Worm (Caenorhabditis elegans) whole organism, L4 larva: ENCODE measurements around the gene srw-115.

Source experiments
- ces-1 ChIP-seq: fragments of 150-350 bp; sonication (generic microtip); optimal IDR thresholded peaks from 4 replicates; lab custom pipeline; 2014; ENCODE audit warnings: missing biosample characterization, missing genetic modification reagents, missing genetic modification characterization
- dpl-1 ChIP-seq: fragments of 150-350 bp; optimal IDR thresholded peaks from 2 replicates; lab custom pipeline; 2014; ENCODE audit warnings: missing biosample characterization, missing genetic modification reagents, missing genetic modification characterization
- lin-13 ChIP-seq: fragments of 150-350 bp; optimal IDR thresholded peaks from 2 replicates; lab custom pipeline; 2014; ENCODE audit warnings: missing biosample characterization, missing genetic modification reagents, missing genetic modification characterization
- ztf-11 ChIP-seq: fragments of 150-350 bp; optimal IDR thresholded peaks from 2 replicates; lab custom pipeline; 2014; ENCODE audit warnings: missing biosample characterization, missing genetic modification characterization

DNA sequence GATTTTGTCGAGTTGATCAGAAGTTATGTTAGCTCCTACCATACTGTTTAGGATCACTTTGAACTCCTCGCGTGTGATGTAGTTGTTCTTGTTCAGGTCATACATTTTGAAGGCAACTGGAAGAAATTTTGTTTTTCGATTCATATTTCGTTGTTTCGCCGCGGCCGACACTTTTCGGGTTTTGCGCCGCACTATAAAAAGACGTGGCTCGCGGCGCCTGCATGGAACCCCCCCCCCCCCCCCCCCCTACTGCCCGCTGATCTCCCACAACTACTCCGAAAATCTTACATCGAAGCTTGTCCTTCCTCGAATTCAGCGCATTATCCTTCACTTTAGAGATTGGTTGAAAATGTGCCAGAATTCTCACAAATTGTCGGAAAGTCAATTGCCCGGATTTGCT, 44.3 kb upstream of the srw-115 start:
- no peak for TF ChIP-seq ztf-11 (tag; lab: Kevin White, UChicago)
- no peak for TF ChIP-seq lin-13
- TF ChIP-seq ces-1 (GFP tag; lab: Kevin White, UChicago), result no peak
- no peak for TF ChIP-seq dpl-1 (GFP tag; lab: Kevin White, UChicago)
